Fruit fly (Drosophila melanogaster): ENCODE results near the gene CG4278.

CG4278 gene

DNA sequence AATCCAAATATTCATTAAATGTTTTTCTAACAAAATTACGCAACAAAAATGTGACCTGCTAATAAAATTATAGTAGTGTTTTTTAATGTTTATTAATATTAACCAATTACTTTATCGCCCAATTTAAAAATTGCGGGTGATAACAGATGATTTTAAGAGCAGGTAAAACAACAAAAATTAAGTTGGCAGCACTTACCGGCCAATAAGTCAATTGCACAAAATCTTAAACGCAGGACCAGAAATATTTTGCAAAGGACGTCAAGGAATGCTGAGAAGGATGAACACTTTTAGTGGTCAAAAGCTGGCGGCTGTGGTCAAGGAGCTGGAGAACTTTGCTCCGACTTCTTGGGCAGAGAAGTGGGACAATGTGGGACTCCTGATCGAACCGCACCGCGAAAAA is at the start of gene CG4278:
Gene CG4278 (plus strand): TSS at position 178 of the 400 bp plus-strand sequence.
- no peak for TF ChIP-seq CG17801 (GFP tag; optimal IDR thresholded peaks at IDR 0.05; ENCODE audit: partially characterized antibody)

dm6 chr2L:16277922-16278321 is 48.9 kb upstream of the CG4278 start:
- no peak for TF ChIP-seq CG17801 (GFP tag; optimal IDR thresholded peaks at IDR 0.05; ENCODE audit: partially characterized antibody)

- no peak for TF ChIP-seq CG17801 (GFP tag; optimal IDR thresholded peaks at IDR 0.05; ENCODE audit: partially characterized antibody)
Measured at dm6 chr2L:16278842-16279241, 48.0 kb upstream of the CG4278 start.

- TF ChIP-seq CG17801 (GFP tag; optimal IDR thresholded peaks at IDR 0.05; ENCODE audit: partially characterized antibody) = peak; percentile 81
Measured at dm6 chr2L:16279774-16280252, 47.1 kb upstream of the CG4278 start.

DNA sequence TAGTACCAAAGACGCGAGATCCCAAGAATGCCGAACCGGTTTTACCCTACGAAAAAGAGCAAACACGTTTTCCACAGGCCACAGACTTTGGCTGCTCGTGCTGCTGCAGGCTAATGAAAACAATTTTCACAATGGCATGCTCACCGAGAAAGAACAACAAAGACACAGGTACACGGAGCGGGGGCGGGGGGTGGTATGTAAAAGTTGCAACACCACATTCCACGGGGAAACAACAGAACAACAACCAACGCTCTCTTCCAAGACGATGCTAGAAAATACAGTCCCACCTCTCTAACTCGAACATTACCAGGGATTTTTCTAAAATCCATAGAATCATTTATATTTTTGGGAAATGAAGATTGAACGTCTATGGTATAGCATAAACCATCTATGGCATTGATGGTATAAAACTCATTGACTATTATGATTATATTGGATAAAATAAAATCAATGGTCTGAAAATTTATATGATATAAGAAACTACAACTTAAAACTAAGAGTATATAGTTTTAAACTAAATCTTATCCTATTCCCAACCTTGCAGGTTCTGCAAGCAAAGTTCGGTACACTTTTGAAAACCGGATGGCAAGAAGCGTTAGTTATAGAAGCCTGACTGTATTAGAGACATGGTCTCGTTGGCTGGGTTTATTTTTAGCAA is 45.3 kb upstream of the CG4278 start:
- TF ChIP-seq CG17801 (GFP tag; optimal IDR thresholded peaks at IDR 0.05; ENCODE audit: partially characterized antibody) = no peak

DNA sequence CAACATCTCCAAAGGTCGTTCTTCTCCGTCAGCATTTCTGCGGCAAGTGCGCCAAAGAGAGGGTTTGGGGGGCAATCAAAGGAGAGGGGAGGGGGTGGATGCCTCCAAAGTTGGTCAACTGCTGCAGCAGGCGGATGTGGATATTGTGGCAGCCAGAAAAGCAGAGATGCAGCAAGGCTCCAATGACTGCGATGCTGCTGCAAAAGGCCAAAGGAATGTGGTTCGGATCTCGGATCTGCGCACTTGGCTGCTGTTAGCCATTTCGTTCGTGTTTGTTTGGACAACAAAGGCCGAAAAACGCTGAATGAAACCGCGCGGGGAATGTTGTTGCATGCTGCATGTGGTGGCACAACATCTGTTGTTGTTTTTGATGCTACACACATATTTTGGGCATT is 44.8 kb upstream of the CG4278 start:
- TF ChIP-seq CG17801 (GFP tag; optimal IDR thresholded peaks at IDR 0.05; ENCODE audit: partially characterized antibody) = no peak

dm6 chr2L:16282856-16283255 is 44.0 kb upstream of the CG4278 start:
- TF ChIP-seq CG17801 (GFP tag; optimal IDR thresholded peaks at IDR 0.05; ENCODE audit: partially characterized antibody) = no peak

DNA sequence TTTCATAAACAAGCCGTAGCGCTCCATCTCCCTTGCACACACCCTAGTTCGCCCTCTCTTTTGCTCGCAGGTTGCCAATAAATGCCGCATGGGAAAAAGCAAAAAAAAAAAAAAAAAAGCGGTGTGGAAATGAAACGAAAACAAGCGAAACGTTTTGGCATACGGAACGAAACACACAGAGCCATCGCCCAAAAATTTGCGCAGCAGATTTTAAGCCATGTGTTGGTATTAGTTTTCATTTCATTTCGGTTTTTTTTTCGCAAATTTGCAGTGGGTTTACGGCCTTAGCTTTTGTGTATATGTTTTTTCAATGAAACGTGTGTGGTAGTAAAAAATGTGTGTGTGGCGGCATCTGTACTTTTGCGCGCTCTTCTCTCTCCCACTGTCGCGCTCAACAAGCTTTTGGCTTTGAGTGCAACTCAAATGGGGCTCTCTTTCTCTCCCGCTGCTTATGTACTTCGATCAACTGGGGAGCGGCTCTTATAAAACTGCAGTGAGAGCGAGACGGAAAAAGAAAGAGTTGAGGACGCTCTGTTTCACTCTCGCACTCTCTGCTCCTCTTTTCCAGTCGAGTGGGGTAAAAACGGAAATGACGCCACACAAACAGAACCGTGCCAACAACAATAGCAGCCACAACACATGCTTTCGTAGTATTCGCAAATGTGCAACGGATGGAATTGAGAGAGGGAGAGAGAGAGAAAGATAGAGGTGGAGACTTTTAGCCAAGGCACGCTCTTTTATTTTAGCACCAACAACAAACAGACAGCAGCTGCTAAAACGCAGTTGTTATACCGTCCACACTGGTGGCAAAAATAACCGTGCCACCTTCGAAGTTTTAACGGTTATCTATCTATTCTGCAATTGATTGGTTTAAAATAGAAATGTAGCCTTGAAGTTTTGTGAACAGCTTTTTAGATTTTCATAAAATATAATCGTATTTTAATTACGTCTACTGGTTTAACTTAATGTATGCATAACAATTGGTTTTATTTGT is 42.3 kb upstream of the CG4278 start:
- peak; percentile 76 for TF ChIP-seq CG17801 (GFP tag; optimal IDR thresholded peaks at IDR 0.05; ENCODE audit: partially characterized antibody)

- TF ChIP-seq CG17801 (GFP tag; optimal IDR thresholded peaks at IDR 0.05; ENCODE audit: partially characterized antibody) = peak; percentile 80
Measured at dm6 chr2L:16285692-16286359, 41.0 kb upstream of the CG4278 start.

dm6 chr2L:16286360-16287005 is 40.4 kb upstream of the CG4278 start:
- peak; percentile 44 for TF ChIP-seq CG17801 (GFP tag; optimal IDR thresholded peaks at IDR 0.05; ENCODE audit: partially characterized antibody)

dm6 chr2L:16287006-16287601 is 39.8 kb upstream of the CG4278 start:
- TF ChIP-seq CG17801 (GFP tag; optimal IDR thresholded peaks at IDR 0.05; ENCODE audit: partially characterized antibody) = no peak

dm6 chr2L:16287602-16288392 is 39.1 kb upstream of the CG4278 start, which contains the start of the genes crp and pkaap:
TSS of gene crp (minus strand) at chr2L:16287730.
TSS of gene pkaap (plus strand) at chr2L:16288290.
- peak; percentile 71 for TF ChIP-seq CG17801 (GFP tag; optimal IDR thresholded peaks at IDR 0.05; ENCODE audit: partially characterized antibody)

DNA sequence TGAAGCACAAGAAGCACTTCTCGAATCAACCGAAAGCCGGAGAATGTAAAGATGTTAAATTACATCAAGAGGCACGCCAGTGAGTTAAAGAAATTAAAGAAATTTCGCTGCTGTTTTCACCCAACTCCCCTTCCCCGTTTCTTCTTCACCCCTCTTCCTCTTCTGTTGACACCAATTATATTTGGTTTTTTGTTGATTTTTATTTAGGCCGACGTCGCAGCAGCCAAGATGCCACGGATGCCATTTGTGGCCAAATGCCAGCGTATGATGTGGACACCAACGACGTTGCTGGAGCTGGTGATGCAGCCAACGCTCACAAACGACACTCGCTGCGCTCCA is 38.5 kb upstream of the CG4278 start:
- TF ChIP-seq CG17801 (GFP tag; optimal IDR thresholded peaks at IDR 0.05; ENCODE audit: partially characterized antibody) = no peak

DNA sequence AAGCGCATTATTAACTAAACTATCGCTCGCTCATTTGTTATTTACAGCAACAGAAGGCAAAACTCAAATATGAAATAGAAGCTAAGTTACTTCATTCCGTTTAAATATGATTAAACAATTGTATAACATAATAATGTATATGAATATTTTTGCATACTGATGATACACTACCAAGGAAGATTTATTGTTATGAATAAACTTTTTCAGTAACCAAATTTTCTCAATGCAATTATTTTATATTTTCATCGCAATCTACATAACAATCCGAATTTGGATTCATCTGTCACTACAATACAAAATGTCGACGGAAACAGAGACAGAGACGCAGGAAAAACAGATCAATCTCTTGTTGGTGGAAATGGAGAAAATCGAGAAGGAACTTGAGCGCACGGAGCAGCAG is 35.9 kb upstream of the CG4278 start, which contains the start of gene CG17329:
Gene CG17329 (plus strand): TSS at position 301 of the 400 bp plus-strand sequence.
- TF ChIP-seq CG17801 (GFP tag; optimal IDR thresholded peaks at IDR 0.05; ENCODE audit: partially characterized antibody) = no peak
